Worm (Caenorhabditis elegans): ENCODE results near the gene rsp-2.

- TF ChIP-seq ama-1 (optimal IDR thresholded peaks at IDR 0.05) (no peak), scrt-1 (GFP tag; IDR thresholded peaks at IDR 0.05) (no peak), F13C5.2 (tag; optimal IDR thresholded peaks at IDR 0.05) (no peak), hnd-1 (tag; optimal IDR thresholded peaks at IDR 0.05) (no peak), ceh-36 (tag; optimal IDR thresholded peaks at IDR 0.05) (no peak), flt-1 (GFP tag; IDR thresholded peaks at IDR 0.05) (no peak), aly-1 (tag; optimal IDR thresholded peaks at IDR 0.05) (no peak), tbx-37 (GFP tag; conservative IDR thresholded peaks at IDR 0.05) (no peak), ets-7 (tag; optimal IDR thresholded peaks at IDR 0.05) (no peak), tra-4 (tag; optimal IDR thresholded peaks at IDR 0.05) (no peak), sea-1 (GFP tag; conservative IDR thresholded peaks at IDR 0.05) (no peak)
Measured at ce11 chrII:11472542-11472941, 19.8 kb upstream of the rsp-2 start.
